Fruit fly (Drosophila melanogaster): ENCODE measurements around the gene Tif-IA.
A peak's percentile ranks its signal among the peaks of the same experiment; 100 is the strongest.

The Tif-IA gene

dm6 chr2L:22249570-22250274 lies at the start of gene Tif-IA:
TSS of gene Tif-IA (plus strand) at chr2L:22249876.
- TF ChIP-seq fd85E (GFP tag; optimal IDR thresholded peaks at IDR 0.05) (no peak), Hr39 (GFP tag; optimal IDR thresholded peaks at IDR 0.05) (peak; percentile 13)

- TF ChIP-seq CG6854 (GFP tag; optimal IDR thresholded peaks at IDR 0.05) (no peak), Hr4 (GFP tag; optimal IDR thresholded peaks at IDR 0.05) (no peak), CG4318 (GFP tag; optimal IDR thresholded peaks at IDR 0.05) (no peak), Smox (GFP tag; optimal IDR thresholded peaks at IDR 0.05) (no peak), Sox14 (GFP tag; optimal IDR thresholded peaks at IDR 0.05) (no peak), CG3919 (GFP tag; optimal IDR thresholded peaks at IDR 0.05) (no peak), Sox15 (GFP tag; optimal IDR thresholded peaks at IDR 0.05) (no peak), achi (GFP tag; optimal IDR thresholded peaks at IDR 0.05) (no peak), cyc (GFP tag; optimal IDR thresholded peaks at IDR 0.05) (no peak), CG8632 (GFP tag; optimal IDR thresholded peaks at IDR 0.05) (no peak), dac (GFP tag; optimal IDR thresholded peaks at IDR 0.05) (no peak), CG1621 (tag; optimal IDR thresholded peaks at IDR 0.05) (no peak)
Observed at dm6 chr2L:22214276-22214675, 35.4 kb upstream of the Tif-IA start, which contains the start of gene Ir40a. TSS of gene Ir40a (minus strand) at chr2L:22214376.

- TF ChIP-seq CG7368 (GFP tag; optimal IDR thresholded peaks at IDR 0.05) (no peak), CG8319 (GFP tag; optimal IDR thresholded peaks at IDR 0.05) (no peak), CG8632 (GFP tag; optimal IDR thresholded peaks at IDR 0.05) (no peak), OdsH (GFP tag; optimal IDR thresholded peaks at IDR 0.05) (peak; percentile 29), CG31627 (GFP tag; optimal IDR thresholded peaks at IDR 0.05) (peak; percentile 17), CG8119 (GFP tag; IDR thresholded peaks at IDR 0.05) (no peak)
Observed at dm6 chr2L:22239611-22240219, 10.0 kb upstream of the Tif-IA start, which contains the start of gene Nubpl. TSS of gene Nubpl (plus strand) at chr2L:22239916.

DNA sequence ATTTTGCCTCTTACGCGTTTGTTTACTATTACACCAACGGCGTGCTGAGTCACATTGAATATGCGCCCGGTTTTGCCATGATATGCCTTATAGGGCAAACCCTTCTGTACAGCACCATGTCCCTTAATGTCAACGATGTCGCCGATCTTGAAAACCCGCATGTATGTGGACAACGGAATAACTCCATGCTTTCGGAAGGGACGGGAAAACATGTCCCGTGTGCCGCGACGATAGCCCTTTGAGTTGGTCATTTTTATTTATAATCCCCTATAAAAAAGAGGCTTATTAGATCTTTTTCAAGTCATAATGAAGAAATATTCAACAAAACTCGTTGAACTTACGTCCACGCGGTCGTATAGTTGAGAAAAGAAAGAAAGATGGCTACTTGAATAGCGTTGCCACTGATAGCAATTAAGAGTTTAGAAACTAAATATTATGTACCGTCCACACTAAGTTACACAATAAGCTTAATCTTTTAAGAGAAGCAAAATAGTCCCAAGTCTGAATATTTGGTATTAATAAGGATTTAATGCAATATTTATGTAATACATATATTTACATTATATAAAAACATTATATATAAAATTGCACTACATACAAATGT lies 2.1 kb upstream of the Tif-IA start, which contains the start of gene RpL21:
Gene RpL21 (minus strand): TSS at position 421 of the 604 bp plus-strand sequence.
- TF ChIP-seq eg (GFP tag; IDR thresholded peaks at IDR 0.05) (no peak), Sox14 (GFP tag; optimal IDR thresholded peaks at IDR 0.05) (peak; percentile 10), CG3032 (tag; optimal IDR thresholded peaks at IDR 0.05) (peak; percentile 15)

DNA sequence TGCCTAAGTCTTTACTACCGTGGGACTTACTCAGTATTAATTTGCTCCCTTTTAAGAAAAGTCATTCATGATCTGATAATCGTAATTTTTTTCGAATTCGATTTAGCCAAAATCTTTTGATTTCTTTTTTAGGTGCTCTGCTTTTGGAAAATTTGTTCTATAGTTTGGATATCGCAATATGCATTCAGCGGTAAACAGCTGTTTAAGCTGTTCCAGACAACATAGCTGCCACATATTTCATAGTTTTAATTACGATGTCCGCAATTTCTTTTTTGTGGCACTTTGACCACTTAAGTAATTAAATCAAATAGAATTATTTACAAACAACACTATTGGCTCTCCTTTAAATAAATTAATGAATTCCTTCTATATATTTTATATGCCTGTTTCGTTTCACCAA lies 1.4 kb upstream of the Tif-IA start:
- no peak for TF ChIP-seq Sox15 (GFP tag; optimal IDR thresholded peaks at IDR 0.05)
- TF ChIP-seq CG6276 (GFP tag; optimal IDR thresholded peaks at IDR 0.05): no peak
- TF ChIP-seq CG8632 (GFP tag; optimal IDR thresholded peaks at IDR 0.05): no peak
- TF ChIP-seq net (GFP tag; optimal IDR thresholded peaks at IDR 0.05): no peak
- no peak for TF ChIP-seq OdsH (GFP tag; optimal IDR thresholded peaks at IDR 0.05)
- no peak for TF ChIP-seq CG6808 (GFP tag; optimal IDR thresholded peaks at IDR 0.05)
- TF ChIP-seq CG4318 (GFP tag; optimal IDR thresholded peaks at IDR 0.05): no peak
- TF ChIP-seq CG6792 (GFP tag; optimal IDR thresholded peaks at IDR 0.05): no peak
- no peak for TF ChIP-seq CG8319 (GFP tag; optimal IDR thresholded peaks at IDR 0.05)
- no peak for TF ChIP-seq CG8119 (GFP tag; IDR thresholded peaks at IDR 0.05)
- no peak for TF ChIP-seq Smox (GFP tag; optimal IDR thresholded peaks at IDR 0.05)
- TF ChIP-seq fkh (GFP tag; optimal IDR thresholded peaks at IDR 0.05): no peak
- no peak for TF ChIP-seq CG11294 (GFP tag; IDR thresholded peaks at IDR 0.05)
- no peak for TF ChIP-seq CG11902 (GFP tag; optimal IDR thresholded peaks at IDR 0.05)
- no peak for TF ChIP-seq Hr4 (GFP tag; optimal IDR thresholded peaks at IDR 0.05)
- TF ChIP-seq Hr38 (GFP tag; optimal IDR thresholded peaks at IDR 0.05): no peak
- TF ChIP-seq Hr39 (GFP tag; optimal IDR thresholded peaks at IDR 0.05): no peak
- TF ChIP-seq spab (GFP tag; optimal IDR thresholded peaks at IDR 0.05): no peak
- TF ChIP-seq Blimp-1 (GFP tag; optimal IDR thresholded peaks at IDR 0.05): no peak

All from whole organism, prepupa.